Worm (Caenorhabditis elegans) whole organism, L1 larva: ENCODE data around the gene F23D12.3.

Experiments used
- C16A3.4 ChIP-seq: fragments of 150-350 bp; optimal IDR thresholded peaks from 2 replicates; lab custom pipeline; 2014; ENCODE audit warnings: missing biosample characterization, missing genetic modification characterization
- F16B12.6 ChIP-seq: fragments of 150-350 bp; optimal IDR thresholded peaks from 2 replicates; lab custom pipeline; 2014; ENCODE audit warnings: missing biosample characterization, missing genetic modification characterization
- aha-1 ChIP-seq: fragments of 150-350 bp; optimal IDR thresholded peaks from 2 replicates; lab custom pipeline; 2014; ENCODE audit warnings: missing biosample characterization, missing genetic modification characterization
- aly-2 ChIP-seq: fragments of 150-350 bp; optimal IDR thresholded peaks from 2 replicates; lab custom pipeline; 2014; ENCODE audit warnings: missing biosample characterization, missing genetic modification characterization
- ceh-8 ChIP-seq: fragments of 200-800 bp; sonication (Bioruptor generic); optimal IDR thresholded peaks from 2 replicates; lab custom pipeline; 2018; ENCODE audit warnings: mild to moderate bottlenecking, missing genetic modification characterization, moderate library complexity, missing compliant biosample characterization
- ceh-90 ChIP-seq: sonication (generic microtip); optimal IDR thresholded peaks from 2 replicates; lab custom pipeline; 2016; ENCODE audit warnings: missing genetic modification characterization, missing compliant biosample characterization
- dpl-1 ChIP-seq, 3 experiments: fragments of 150-350 bp in 2 of 3; sonication (generic microtip) in 1 of 3; optimal IDR thresholded peaks; 2 replicates each; lab custom pipeline; 2014 to 2017; ENCODE audit warnings: missing biosample characterization in 3 of 3, missing genetic modification characterization in 3 of 3, missing genetic modification reagents in 3 of 3
- egl-13 ChIP-seq: sonication (generic microtip); optimal IDR thresholded peaks from 2 replicates; lab custom pipeline; 2016; ENCODE audit warnings: missing genotype, missing genetic modification reagents, missing genetic modification characterization, missing compliant biosample characterization
- egl-27 ChIP-seq, 2 experiments: fragments of 150-350 bp in 1 of 2; sonication (generic microtip); optimal IDR thresholded peaks; 3 replicates each; lab custom pipeline; 2017 to 2018; ENCODE audit warnings: missing biosample characterization in 2 of 2, missing genetic modification characterization in 2 of 2, missing genetic modification reagents in 2 of 2
- elt-2 ChIP-seq: sonication (generic microtip); optimal IDR thresholded peaks from 2 replicates; lab custom pipeline; 2016; ENCODE audit warnings: missing genetic modification characterization, mild to moderate bottlenecking, inconsistent platforms, missing compliant biosample characterization, missing genetic modification reagents
- elt-3 ChIP-seq, 6 experiments: fragments of 150-350 bp in 1 of 6; sonication (generic microtip); optimal IDR thresholded peaks; 2 replicates each; lab custom pipeline; 2017 to 2018; ENCODE audit warnings: missing biosample characterization in 6 of 6, missing genetic modification characterization in 6 of 6, inconsistent platforms in 1 of 6
- ets-5 ChIP-seq: fragments of 200-800 bp; sonication (Bioruptor generic); IDR thresholded peaks from 2 replicates; pipeline ENCODE4 v1.3.6; 2022; ENCODE audit warnings: missing genetic modification characterization, missing compliant biosample characterization
- fkh-10 ChIP-seq: sonication (generic microtip); optimal IDR thresholded peaks from 2 replicates; lab custom pipeline; 2017; ENCODE audit warnings: missing biosample characterization, missing genetic modification reagents, missing genetic modification characterization
- fkh-4 ChIP-seq: sonication (generic microtip); optimal IDR thresholded peaks from 2 replicates; lab custom pipeline; 2016; ENCODE audit warnings: missing compliant biosample characterization, missing genetic modification characterization, borderline replicate concordance
- fos-1 ChIP-seq: fragments of 150-350 bp; optimal IDR thresholded peaks from 2 replicates; lab custom pipeline; 2014; ENCODE audit warnings: missing biosample characterization, missing genetic modification characterization
- grh-1 ChIP-seq: fragments of 200-800 bp; sonication (Bioruptor generic); IDR thresholded peaks from 2 replicates; pipeline ENCODE4 v1.3.6; 2022; ENCODE audit warnings: missing genetic modification reagents, missing genetic modification characterization, missing compliant biosample characterization
- hlh-17 ChIP-seq: fragments of 200-800 bp; sonication (Bioruptor generic); optimal IDR thresholded peaks from 2 replicates; lab custom pipeline; 2018; ENCODE audit warnings: missing genetic modification characterization, mild to moderate bottlenecking, missing compliant biosample characterization, moderate library complexity, borderline replicate concordance
- hlh-4 ChIP-seq: sonication (generic microtip); optimal IDR thresholded peaks from 2 replicates; lab custom pipeline; 2016; ENCODE audit warnings: mild to moderate bottlenecking, missing genetic modification characterization, missing compliant biosample characterization
- hpl-2 ChIP-seq: fragments of 150-350 bp; optimal IDR thresholded peaks from 2 replicates; lab custom pipeline; 2014; ENCODE audit warnings: missing biosample characterization, missing genetic modification reagents, missing genetic modification characterization
- irx-1 ChIP-seq: sonication (generic microtip); optimal IDR thresholded peaks from 2 replicates; lab custom pipeline; 2016; ENCODE audit warnings: missing genetic modification characterization, missing compliant biosample characterization
- isw-1 ChIP-seq: fragments of 200-800 bp; sonication (Bioruptor generic); IDR thresholded peaks from 2 replicates; pipeline ENCODE4 v1.3.6; 2022; ENCODE audit warnings: missing genetic modification characterization, missing compliant biosample characterization
- lin-13 ChIP-seq: fragments of 150-350 bp; optimal IDR thresholded peaks from 2 replicates; lab custom pipeline; 2014; ENCODE audit warnings: missing biosample characterization, missing genetic modification reagents, missing genetic modification characterization
- lin-14 ChIP-seq: fragments of 200-800 bp; sonication (Bioruptor generic); optimal IDR thresholded peaks from 2 replicates; lab custom pipeline; 2018; ENCODE audit warnings: mild to moderate bottlenecking, missing genetic modification characterization, moderate library complexity, missing compliant biosample characterization
- mab-9 ChIP-seq: fragments of 200-800 bp; sonication (Bioruptor generic); IDR thresholded peaks from 2 replicates; pipeline ENCODE4 v1.3.6; 2022; ENCODE audit warnings: missing genetic modification reagents, missing genetic modification characterization, missing compliant biosample characterization
- mdl-1 ChIP-seq, 2 experiments: fragments of 150-350 bp; optimal IDR thresholded peaks; 2 replicates each; lab custom pipeline; 2014 to 2017; ENCODE audit warnings: missing biosample characterization in 2 of 2, missing genetic modification characterization in 2 of 2, inconsistent platforms in 1 of 2
- mep-1 ChIP-seq: fragments of 150-350 bp; optimal IDR thresholded peaks from 2 replicates; lab custom pipeline; 2014; ENCODE audit warnings: missing biosample characterization, missing genetic modification characterization
- nhr-12 ChIP-seq: sonication (generic microtip); optimal IDR thresholded peaks from 2 replicates; lab custom pipeline; 2017; ENCODE audit warnings: missing biosample characterization, missing genetic modification characterization
- nhr-19 ChIP-seq: fragments of 200-800 bp; sonication (Bioruptor generic); conservative IDR thresholded peaks from 2 replicates; pipeline ENCODE4 v1.3.6; 2022; ENCODE audit warnings: missing genetic modification characterization, missing compliant biosample characterization
- nhr-237 ChIP-seq: fragments of 150-350 bp; optimal IDR thresholded peaks from 2 replicates; lab custom pipeline; 2014; ENCODE audit warnings: missing biosample characterization, missing genetic modification characterization
- nhr-28 ChIP-seq: fragments of 150-350 bp; optimal IDR thresholded peaks from 2 replicates; lab custom pipeline; 2014; ENCODE audit warnings: missing biosample characterization, missing genetic modification characterization
- nhr-71 ChIP-seq: sonication (generic microtip); optimal IDR thresholded peaks from 2 replicates; lab custom pipeline; 2016; ENCODE audit warnings: mild to moderate bottlenecking, missing genetic modification characterization, moderate library complexity, missing compliant biosample characterization
- nhr-76 ChIP-seq: sonication (generic microtip); optimal IDR thresholded peaks from 2 replicates; lab custom pipeline; 2017; ENCODE audit warnings: missing biosample characterization, missing genetic modification characterization
- nhr-77 ChIP-seq: fragments of 150-350 bp; optimal IDR thresholded peaks from 2 replicates; lab custom pipeline; 2014; ENCODE audit warnings: missing biosample characterization, missing genetic modification characterization
- nhr-85 ChIP-seq: sonication (generic microtip); peaks from one replicate; lab custom pipeline; 2016; ENCODE audit warnings: missing genetic modification characterization, inconsistent platforms, missing compliant biosample characterization
- nhr-90 ChIP-seq: sonication (generic microtip); optimal IDR thresholded peaks from 2 replicates; lab custom pipeline; 2016; ENCODE audit warnings: mild to moderate bottlenecking, missing genetic modification characterization, missing compliant biosample characterization; ENCODE audit not compliant: poor library complexity
- pax-3 ChIP-seq: fragments of 200-800 bp; sonication (Bioruptor generic); optimal IDR thresholded peaks from 2 replicates; lab custom pipeline; 2018; ENCODE audit warnings: mild to moderate bottlenecking, missing genetic modification characterization, moderate library complexity, missing compliant biosample characterization
- rnt-1 ChIP-seq: sonication (generic microtip); optimal IDR thresholded peaks from 2 replicates; lab custom pipeline; 2016; ENCODE audit warnings: mild to moderate bottlenecking, missing genetic modification characterization, moderate library complexity, missing compliant biosample characterization
- skn-1 ChIP-seq: fragments of 150-350 bp; optimal IDR thresholded peaks from 2 replicates; lab custom pipeline; 2014; ENCODE audit warnings: missing biosample characterization, missing genetic modification characterization
- snpc-4 ChIP-seq: fragments of 150-350 bp; optimal IDR thresholded peaks from 2 replicates; lab custom pipeline; 2014; ENCODE audit warnings: missing biosample characterization, missing genetic modification characterization
- snu-23 ChIP-seq: sonication (generic microtip); optimal IDR thresholded peaks from 2 replicates; lab custom pipeline; 2016; ENCODE audit warnings: missing genetic modification characterization, missing compliant biosample characterization
- sptf-1 ChIP-seq: fragments of 150-350 bp; optimal IDR thresholded peaks from 2 replicates; lab custom pipeline; 2014; ENCODE audit warnings: missing biosample characterization, missing genetic modification characterization
- sup-37 ChIP-seq: fragments of 200-800 bp; sonication (Bioruptor generic); optimal IDR thresholded peaks from 2 replicates; lab custom pipeline; 2018; ENCODE audit warnings: mild to moderate bottlenecking, missing genetic modification characterization, missing compliant biosample characterization
- unc-130 ChIP-seq: fragments of 150-350 bp; optimal IDR thresholded peaks from 2 replicates; lab custom pipeline; 2017; ENCODE audit warnings: missing biosample characterization, missing genetic modification characterization, inconsistent platforms
- unc-30 ChIP-seq: sonication (generic microtip); optimal IDR thresholded peaks from 2 replicates; lab custom pipeline; 2017; ENCODE audit warnings: missing biosample characterization, missing genetic modification characterization
- unc-62 ChIP-seq: fragments of 150-350 bp; optimal IDR thresholded peaks from 2 replicates; lab custom pipeline; 2014; ENCODE audit warnings: missing biosample characterization, missing genetic modification reagents, missing genetic modification characterization
- unc-86 ChIP-seq: sonication (generic microtip); optimal IDR thresholded peaks from 2 replicates; lab custom pipeline; 2016; ENCODE audit warnings: missing genetic modification characterization, missing compliant biosample characterization
- unc-98 ChIP-seq: fragments of 200-800 bp; sonication (Bioruptor generic); IDR thresholded peaks from 2 replicates; pipeline ENCODE4 v1.3.6; 2022; ENCODE audit warnings: missing genetic modification characterization, missing compliant biosample characterization
- xbp-1 ChIP-seq: sonication (generic microtip); optimal IDR thresholded peaks from 2 replicates; lab custom pipeline; 2016; ENCODE audit warnings: missing genetic modification characterization, missing compliant biosample characterization
- zag-1 ChIP-seq: fragments of 150-350 bp; optimal IDR thresholded peaks from 2 replicates; lab custom pipeline; 2014; ENCODE audit warnings: missing biosample characterization, missing genetic modification characterization
- zip-4 ChIP-seq: fragments of 200-800 bp; sonication (Bioruptor generic); optimal IDR thresholded peaks from 2 replicates; lab custom pipeline; 2018; ENCODE audit warnings: mild to moderate bottlenecking, missing genetic modification characterization, moderate library complexity, missing compliant biosample characterization

F23D12.3 gene

DNA sequence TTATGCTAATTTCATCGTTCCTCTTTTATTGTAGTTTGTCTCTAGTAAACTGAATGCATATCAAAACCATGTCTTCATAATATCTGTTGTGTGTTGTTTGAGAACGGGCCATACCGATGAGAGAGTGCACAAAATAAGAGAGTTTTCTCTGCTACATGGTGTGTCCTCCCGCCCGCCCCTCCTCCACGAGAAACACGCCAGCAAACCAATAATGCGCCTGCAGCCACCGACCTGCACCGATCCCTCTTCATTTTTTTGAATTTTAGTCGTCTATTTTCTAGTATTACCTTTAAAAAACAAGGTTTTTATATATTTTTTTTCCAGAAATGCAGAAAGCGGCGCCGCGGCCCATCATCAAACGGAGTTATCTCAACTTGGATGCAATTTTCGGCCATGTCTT, 37.8 kb downstream of the F23D12.3 start, which contains the start of gene gfi-3 (continued):
- TF ChIP-seq sptf-1 (no peak), mab-9 (GFP tag; lab: Robert Waterston, UW) (peak; percentile 54; the same call in 1 of the 2 replicates), egl-27 (tag; optimal IDR thresholded peaks at IDR 0.05; lab: Kevin White, UChicago) (no peak), nhr-237 (no peak), isw-1 (GFP tag; lab: Robert Waterston, UW) (peak; percentile 64), ceh-8 (peak; percentile 7), rnt-1 (tag; lab: Kevin White, UChicago) (peak; percentile 91), fkh-4 (peak; percentile 17), unc-98 (GFP tag; lab: Robert Waterston, UW) (no peak), skn-1 (tag; lab: Kevin White, UChicago) (peak; percentile 60), nhr-77 (tag; lab: Kevin White, UChicago) (peak; percentile 65), nhr-76 (no peak), egl-13 (tag; lab: Kevin White, UChicago) (no peak), aha-1 (tag; lab: Kevin White, UChicago) (peak; percentile 42), mep-1 (tag; lab: Kevin White, UChicago) (peak; percentile 75), nhr-85 (tag; lab: Kevin White, UChicago) (peak; percentile 92), lin-14 (GFP tag; lab: Kevin White, UChicago) (peak; percentile 94), grh-1 (GFP tag; lab: Robert Waterston, UW) (peak; percentile 84), snu-23 (GFP tag; lab: Kevin White, UChicago) (peak; percentile 88), elt-2 (peak; percentile 45), fos-1 (tag; lab: Kevin White, UChicago) (peak; percentile 55), nhr-71 (tag; lab: Kevin White, UChicago) (peak; percentile 93), lin-13 (GFP tag; lab: Kevin White, UChicago) (peak; percentile 85), nhr-90 (tag; lab: Kevin White, UChicago) (peak; percentile 88), nhr-28 (tag; lab: Kevin White, UChicago) (no peak), nhr-19 (peak; percentile 90), F16B12.6 (tag; lab: Kevin White, UChicago) (peak; percentile 33), xbp-1 (tag; lab: Kevin White, UChicago) (peak; percentile 81), ceh-90 (tag; lab: Kevin White, UChicago) (no peak), fkh-10 (GFP tag; lab: Kevin White, UChicago) (peak; percentile 6), mdl-1 (tag; optimal IDR thresholded peaks at IDR 0.05; lab: Kevin White, UChicago) (peak in 1 of 2 experiments; percentile 63), zip-4 (GFP tag; lab: Kevin White, UChicago) (peak; percentile 51), sup-37 (GFP tag; lab: Kevin White, UChicago) (peak; percentile 57), snpc-4 (tag; lab: Kevin White, UChicago) (peak; percentile 89), dpl-1 (GFP tag; optimal IDR thresholded peaks at IDR 0.05; lab: Kevin White, UChicago) (peak; percentile 68 to 79 (median 74)), zag-1 (no peak), C16A3.4 (tag; lab: Kevin White, UChicago) (peak; percentile 76), ets-5 (GFP tag; lab: Robert Waterston, UW) (no peak), unc-62 (GFP tag; lab: Kevin White, UChicago) (no peak), unc-130 (peak; percentile 51), aly-2 (tag; lab: Kevin White, UChicago) (no peak), unc-30 (tag; lab: Kevin White, UChicago) (no peak), elt-3 (tag; optimal IDR thresholded peaks at IDR 0.05; lab: Kevin White, UChicago) (peak in 3 of 6 experiments; percentile 7 to 74 (median 43)), hpl-2 (GFP tag; lab: Kevin White, UChicago) (peak; percentile 69), nhr-12 (tag; lab: Kevin White, UChicago) (no peak), unc-86 (tag; lab: Kevin White, UChicago) (peak; percentile 73), pax-3 (tag; lab: Kevin White, UChicago) (peak; percentile 49), hlh-17 (GFP tag; lab: Kevin White, UChicago) (no peak), irx-1 (tag; lab: Kevin White, UChicago) (peak; percentile 72), hlh-4 (tag; lab: Kevin White, UChicago) (no peak)
- TF ChIP-seq, all 84 proteins: peak for 54
